Fruit fly (Drosophila melanogaster) whole organism, prepupa: Measurements from ENCODE around the gene CG5281.

Experiments used
- Blimp-1 ChIP-seq: fragments of 200-800 bp; sonication (Bioruptor generic); optimal IDR thresholded peaks from 3 replicates; lab custom pipeline; 2017; ENCODE audit warnings: missing biosample characterization, missing genetic modification characterization, mild to moderate bottlenecking, moderate library complexity, missing genetic modification reagents
- CG10631 ChIP-seq: fragments of 200-800 bp; sonication (Bioruptor generic); optimal IDR thresholded peaks from 2 replicates; lab custom pipeline; 2016; ENCODE audit warnings: missing biosample characterization, missing genetic modification characterization
- CG10669 ChIP-seq: fragments of 200-800 bp; sonication (Bioruptor generic); optimal IDR thresholded peaks from 3 replicates; lab custom pipeline; 2018; ENCODE audit warnings: missing biosample characterization, mild to moderate bottlenecking, missing genetic modification characterization, moderate library complexity
- CG11294 ChIP-seq: fragments of 200-800 bp; sonication (Bioruptor generic); IDR thresholded peaks from 2 replicates; pipeline ENCODE4 v1.3.6; 2022; ENCODE audit warnings: missing biosample characterization, missing genetic modification characterization
- CG11762 ChIP-seq: fragments of 200-800 bp; sonication (Bioruptor generic); optimal IDR thresholded peaks from 3 replicates; lab custom pipeline; 2016; ENCODE audit warnings: missing biosample characterization, missing genetic modification characterization; ENCODE audit not compliant: insufficient read depth
- CG15336 ChIP-seq: fragments of 200-800 bp; sonication (Bioruptor generic); IDR thresholded peaks from 2 replicates; pipeline ENCODE4 v1.3.6; 2022; ENCODE audit warnings: missing biosample characterization, missing genetic modification characterization
- CG1621 ChIP-seq: fragments of 200-800 bp; sonication (Bioruptor generic); optimal IDR thresholded peaks from 3 replicates; lab custom pipeline; 2018; ENCODE audit warnings: missing biosample characterization, mild to moderate bottlenecking, missing genetic modification characterization
- CG16779 ChIP-seq: fragments of 200-800 bp; sonication (Bioruptor generic); optimal IDR thresholded peaks from 3 replicates; lab custom pipeline; 2017; ENCODE audit warnings: missing biosample characterization, mild to moderate bottlenecking, missing genetic modification characterization
- CG3032 ChIP-seq: fragments of 200-800 bp; optimal IDR thresholded peaks from 2 replicates; lab custom pipeline; 2019; ENCODE audit warnings: missing biosample characterization, mild to moderate bottlenecking, missing genetic modification characterization, moderate library complexity
- CG31627 ChIP-seq: fragments of 200-800 bp; sonication (Bioruptor generic); optimal IDR thresholded peaks from 3 replicates; lab custom pipeline; 2016; ENCODE audit warnings: missing biosample characterization, missing genetic modification characterization
- CG32006 ChIP-seq: fragments of 200-800 bp; sonication (Bioruptor generic); optimal IDR thresholded peaks from 3 replicates; lab custom pipeline; 2017; ENCODE audit warnings: missing biosample characterization, mild to moderate bottlenecking, missing genetic modification characterization
- CG34406 ChIP-seq: fragments of 200-800 bp; sonication (Bioruptor generic); optimal IDR thresholded peaks from 3 replicates; lab custom pipeline; 2016; ENCODE audit warnings: missing biosample characterization, missing genetic modification characterization
- CG3919 ChIP-seq: fragments of 200-800 bp; sonication (Bioruptor generic); optimal IDR thresholded peaks from 3 replicates; lab custom pipeline; 2016; ENCODE audit warnings: missing biosample characterization, missing genetic modification characterization
- CG4318 ChIP-seq: fragments of 200-800 bp; sonication (Bioruptor generic); optimal IDR thresholded peaks from 3 replicates; lab custom pipeline; 2017; ENCODE audit warnings: missing biosample characterization, mild to moderate bottlenecking, missing genetic modification characterization
- CG6163 ChIP-seq: fragments of 200-800 bp; sonication (Bioruptor generic); IDR thresholded peaks from 3 replicates; pipeline ENCODE4 v1.3.6; 2022; ENCODE audit warnings: missing biosample characterization, missing genetic modification characterization
- CG6276 ChIP-seq: fragments of 200-800 bp; sonication (Bioruptor generic); optimal IDR thresholded peaks from 2 replicates; lab custom pipeline; 2017; ENCODE audit warnings: missing biosample characterization, mild to moderate bottlenecking, missing genetic modification characterization
- CG6808 ChIP-seq: fragments of 200-800 bp; sonication (Bioruptor generic); optimal IDR thresholded peaks from 3 replicates; lab custom pipeline; 2017; ENCODE audit warnings: missing biosample characterization, missing genetic modification characterization, mild to moderate bottlenecking, moderate library complexity, missing genetic modification reagents
- CG7368 ChIP-seq: fragments of 200-800 bp; sonication (Bioruptor generic); optimal IDR thresholded peaks from 3 replicates; lab custom pipeline; 2016; ENCODE audit warnings: missing biosample characterization, missing genetic modification characterization
- CG8119 ChIP-seq: fragments of 200-800 bp; sonication (Bioruptor generic); IDR thresholded peaks from 3 replicates; pipeline ENCODE4 v1.3.6; 2022; ENCODE audit warnings: missing biosample characterization, missing genetic modification characterization
- CG8319 ChIP-seq: fragments of 200-800 bp; sonication (Bioruptor generic); optimal IDR thresholded peaks from 3 replicates; lab custom pipeline; 2016; ENCODE audit warnings: missing biosample characterization, missing genetic modification characterization
- CG8632 ChIP-seq: fragments of 200-800 bp; sonication (Bioruptor generic); optimal IDR thresholded peaks from 3 replicates; lab custom pipeline; 2016; ENCODE audit warnings: missing biosample characterization, missing genetic modification characterization
- Eip75B ChIP-seq: fragments of 200-800 bp; sonication (Bioruptor generic); optimal IDR thresholded peaks from 3 replicates; lab custom pipeline; 2016; ENCODE audit warnings: missing biosample characterization, missing genetic modification characterization
- Eip78C ChIP-seq: fragments of 200-800 bp; sonication (Bioruptor generic); peaks from one replicate; lab custom pipeline; 2016; ENCODE audit warnings: missing biosample characterization, missing genetic modification characterization
- Ets21C ChIP-seq: fragments of 200-800 bp; sonication (Bioruptor generic); optimal IDR thresholded peaks from 3 replicates; lab custom pipeline; 2016; ENCODE audit warnings: missing biosample characterization, missing genetic modification characterization
- Ets96B ChIP-seq: fragments of 200-800 bp; optimal IDR thresholded peaks from 2 replicates; lab custom pipeline; 2019; ENCODE audit warnings: missing biosample characterization, mild to moderate bottlenecking, missing genetic modification characterization, moderate library complexity
- Gug ChIP-seq: fragments of 200-800 bp; sonication (Bioruptor generic); IDR thresholded peaks from 2 replicates; pipeline ENCODE4 v1.3.6; 2022; ENCODE audit warnings: missing biosample characterization, missing genetic modification characterization
- Hr38 ChIP-seq: sonication (Bioruptor generic); optimal IDR thresholded peaks from 2 replicates; lab custom pipeline; 2016; ENCODE audit warnings: missing biosample characterization, missing genetic modification characterization
- Hr39 ChIP-seq: fragments of 200-800 bp; sonication (Bioruptor generic); optimal IDR thresholded peaks from 2 replicates; lab custom pipeline; 2016; ENCODE audit warnings: missing biosample characterization, missing genetic modification characterization
- Lpt ChIP-seq: fragments of 200-800 bp; sonication (Bioruptor generic); optimal IDR thresholded peaks from 3 replicates; lab custom pipeline; 2016; ENCODE audit warnings: missing biosample characterization, missing genetic modification characterization
- Met ChIP-seq: fragments of 200-800 bp; sonication (Bioruptor generic); optimal IDR thresholded peaks from 3 replicates; lab custom pipeline; 2016; ENCODE audit warnings: missing biosample characterization, missing genetic modification characterization
- OdsH ChIP-seq: fragments of 200-800 bp; sonication (Bioruptor generic); optimal IDR thresholded peaks from 3 replicates; lab custom pipeline; 2016; ENCODE audit warnings: missing biosample characterization, missing genetic modification characterization
- Smox ChIP-seq: fragments of 200-800 bp; sonication (Bioruptor generic); optimal IDR thresholded peaks from 3 replicates; lab custom pipeline; 2016; ENCODE audit warnings: missing biosample characterization, missing genetic modification characterization
- Sox14 ChIP-seq: fragments of 200-800 bp; sonication (Bioruptor generic); optimal IDR thresholded peaks from 3 replicates; lab custom pipeline; 2016; ENCODE audit warnings: missing biosample characterization, missing genetic modification characterization
- Sox15 ChIP-seq: fragments of 200-800 bp; sonication (Bioruptor generic); optimal IDR thresholded peaks from 3 replicates; lab custom pipeline; 2016; ENCODE audit warnings: missing biosample characterization, missing genetic modification characterization
- achi ChIP-seq: fragments of 200-800 bp; sonication (Bioruptor generic); optimal IDR thresholded peaks from 3 replicates; lab custom pipeline; 2016; ENCODE audit warnings: missing biosample characterization, missing genetic modification characterization
- acj6 ChIP-seq: fragments of 200-800 bp; sonication (Bioruptor generic); optimal IDR thresholded peaks from 3 replicates; lab custom pipeline; 2016; ENCODE audit warnings: missing biosample characterization, missing genetic modification characterization
- cyc ChIP-seq: fragments of 200-800 bp; sonication (Bioruptor generic); optimal IDR thresholded peaks from 3 replicates; lab custom pipeline; 2016; ENCODE audit warnings: missing biosample characterization, missing genetic modification characterization
- dac ChIP-seq: fragments of 200-800 bp; sonication (Bioruptor generic); optimal IDR thresholded peaks from 2 replicates; lab custom pipeline; 2017; ENCODE audit warnings: missing biosample characterization, mild to moderate bottlenecking, missing genetic modification characterization
- dsx ChIP-seq: fragments of 200-800 bp; optimal IDR thresholded peaks from 3 replicates; lab custom pipeline; 2019; ENCODE audit warnings: missing biosample characterization, mild to moderate bottlenecking, missing genetic modification characterization, moderate library complexity; ENCODE audit not compliant: poor library complexity, severe bottlenecking
- eg ChIP-seq: fragments of 200-800 bp; sonication (Bioruptor generic); IDR thresholded peaks from 3 replicates; pipeline ENCODE4 v1.3.6; 2022; ENCODE audit warnings: missing biosample characterization, missing genetic modification characterization
- esn ChIP-seq: fragments of 200-800 bp; sonication (Bioruptor generic); optimal IDR thresholded peaks from 2 replicates; lab custom pipeline; 2016; ENCODE audit warnings: missing biosample characterization, mild to moderate bottlenecking, missing genetic modification characterization, moderate library complexity
- fd59A ChIP-seq: fragments of 200-800 bp; sonication (Bioruptor generic); optimal IDR thresholded peaks from 2 replicates; lab custom pipeline; 2017; ENCODE audit warnings: missing biosample characterization, mild to moderate bottlenecking, missing genetic modification characterization, missing genetic modification reagents
- fd85E ChIP-seq: fragments of 200-800 bp; sonication (Bioruptor generic); optimal IDR thresholded peaks from 3 replicates; lab custom pipeline; 2016; ENCODE audit warnings: missing biosample characterization, missing genetic modification characterization
- lz ChIP-seq: fragments of 200-800 bp; sonication (Bioruptor generic); optimal IDR thresholded peaks from 3 replicates; lab custom pipeline; 2016; ENCODE audit warnings: missing biosample characterization, missing genetic modification characterization
- net ChIP-seq: fragments of 200-800 bp; sonication (Bioruptor generic); optimal IDR thresholded peaks from 3 replicates; lab custom pipeline; 2016; ENCODE audit warnings: missing biosample characterization, missing genetic modification characterization
- pdm3 ChIP-seq: fragments of 200-800 bp; sonication (Bioruptor generic); optimal IDR thresholded peaks from 3 replicates; lab custom pipeline; 2016; ENCODE audit warnings: missing biosample characterization, missing genetic modification characterization
- salr ChIP-seq, 2 experiments: fragments of 200-800 bp; sonication (Bioruptor generic); optimal IDR thresholded peaks; 3 replicates each; lab custom pipeline; 2016 to 2018; ENCODE audit warnings: missing biosample characterization in 2 of 2, missing genetic modification characterization in 2 of 2, mild to moderate bottlenecking in 1 of 2
- spab ChIP-seq: fragments of 200-800 bp; sonication (Bioruptor generic); optimal IDR thresholded peaks from 2 replicates; lab custom pipeline; 2017; ENCODE audit warnings: missing biosample characterization, mild to moderate bottlenecking, missing genetic modification characterization, missing genetic modification reagents
- ss ChIP-seq, 2 experiments: fragments of 200-800 bp; sonication (Bioruptor generic); optimal IDR thresholded peaks; 2 replicates in 1 of 2; 3 replicates in 1 of 2; lab custom pipeline; 2017 to 2018; ENCODE audit warnings: mild to moderate bottlenecking in 2 of 2, missing biosample characterization in 2 of 2, missing genetic modification characterization in 2 of 2, moderate library complexity in 1 of 2
- svp ChIP-seq: fragments of 200-800 bp; sonication (Bioruptor generic); peaks from one replicate; lab custom pipeline; 2016; ENCODE audit warnings: missing biosample characterization, missing genetic modification characterization
- topi ChIP-seq: fragments of 200-800 bp; sonication (Bioruptor generic); optimal IDR thresholded peaks from 3 replicates; lab custom pipeline; 2016; ENCODE audit warnings: missing biosample characterization, missing genetic modification characterization
- vri ChIP-seq: fragments of 200-800 bp; sonication (Bioruptor generic); optimal IDR thresholded peaks from 3 replicates; lab custom pipeline; 2016; ENCODE audit warnings: missing biosample characterization, mild to moderate bottlenecking, missing genetic modification characterization

CG5281 gene

dm6 chr3R:11421643-11422122 lies 14.0 kb upstream of the CG5281 start, which contains the start of the genes ninaG and Sptz:
TSS of gene ninaG (minus strand) at chr3R:11421693.
TSS of gene Sptz (plus strand) at chr3R:11422092.
- TF ChIP-seq CG3919 (GFP tag; lab: Kevin White, UChicago) (peak; percentile 93), OdsH (GFP tag; lab: Kevin White, UChicago) (peak; percentile 94), spab (GFP tag; lab: Kevin White, UChicago) (no peak), CG8119 (GFP tag; lab: Robert Waterston, UW) (peak; percentile 88), CG8632 (GFP tag; lab: Kevin White, UChicago) (peak; percentile 85), CG11294 (GFP tag; lab: Robert Waterston, UW) (peak; percentile 90), CG11762 (GFP tag; lab: Kevin White, UChicago) (peak; percentile 81), esn (GFP tag; lab: Kevin White, UChicago) (peak; percentile 95), Ets96B (tag; lab: Kevin White, UChicago) (peak; percentile 88), acj6 (GFP tag; lab: Kevin White, UChicago) (peak; percentile 96), achi (GFP tag; lab: Kevin White, UChicago) (peak; percentile 90), CG6276 (no peak), CG10631 (peak; percentile 94), CG3032 (tag; lab: Kevin White, UChicago) (peak; percentile 89), cyc (GFP tag; lab: Kevin White, UChicago) (peak; percentile 97), fd85E (GFP tag; lab: Kevin White, UChicago) (no peak), lz (GFP tag; lab: Kevin White, UChicago) (peak; percentile 97), salr (GFP tag; optimal IDR thresholded peaks at IDR 0.05; lab: Kevin White, UChicago) (peak in 1 of 2 experiments; percentile 78), CG4318 (GFP tag; lab: Kevin White, UChicago) (no peak), Gug (peak; percentile 94), CG16779 (peak; percentile 65), CG31627 (GFP tag; lab: Kevin White, UChicago) (peak; percentile 98), dsx (GFP tag; lab: Kevin White, UChicago) (no peak), vri (GFP tag; lab: Kevin White, UChicago) (no peak), net (GFP tag; lab: Kevin White, UChicago) (peak; percentile 88), CG6808 (GFP tag; lab: Kevin White, UChicago) (no peak), CG8319 (GFP tag; lab: Kevin White, UChicago) (peak; percentile 89), CG32006 (GFP tag; lab: Kevin White, UChicago) (peak; percentile 93), CG1621 (tag; lab: Kevin White, UChicago) (peak; percentile 85), Hr39 (GFP tag; lab: Kevin White, UChicago) (peak; percentile 97), Met (no peak), CG6163 (GFP tag; lab: Robert Waterston, UW) (peak; percentile 93), dac (GFP tag; lab: Kevin White, UChicago) (peak; percentile 89), Eip78C (GFP tag; lab: Kevin White, UChicago) (peak; percentile 98), topi (GFP tag; lab: Kevin White, UChicago) (peak; percentile 93), Smox (GFP tag; lab: Kevin White, UChicago) (peak; percentile 93), Eip75B (GFP tag; lab: Kevin White, UChicago) (peak; percentile 91), CG7368 (GFP tag; lab: Kevin White, UChicago) (no peak), Lpt (peak; percentile 87), ss (GFP tag; optimal IDR thresholded peaks at IDR 0.05; lab: Kevin White, UChicago) (no peak), pdm3 (peak; percentile 94), CG10669 (no peak), Ets21C (GFP tag; lab: Kevin White, UChicago) (peak; percentile 96), eg (GFP tag; lab: Robert Waterston, UW) (peak; percentile 92), CG34406 (GFP tag; lab: Kevin White, UChicago) (peak; percentile 86), Hr38 (peak; percentile 50), svp (GFP tag; lab: Kevin White, UChicago) (peak; percentile 98), fd59A (peak; percentile 77), Sox14 (GFP tag; lab: Kevin White, UChicago) (peak; percentile 98), Sox15 (GFP tag; lab: Kevin White, UChicago) (peak; percentile 94), Blimp-1 (GFP tag; lab: Kevin White, UChicago) (peak; percentile 76), CG15336 (peak; percentile 84)
